Fruit fly (Drosophila melanogaster) whole organism, prepupa: Measurements from ENCODE around the gene CG14324.

Source experiments
- CG11902 ChIP-seq: fragments of 200-800 bp; sonication (Bioruptor generic); optimal IDR thresholded peaks from 3 replicates; lab custom pipeline; 2016; ENCODE audit warnings: missing biosample characterization, missing genetic modification characterization
- CG16779 ChIP-seq: fragments of 200-800 bp; sonication (Bioruptor generic); optimal IDR thresholded peaks from 3 replicates; lab custom pipeline; 2017; ENCODE audit warnings: missing biosample characterization, mild to moderate bottlenecking, missing genetic modification characterization
- CG6854 ChIP-seq: fragments of 200-800 bp; sonication (Bioruptor generic); optimal IDR thresholded peaks from 2 replicates; lab custom pipeline; 2017; ENCODE audit warnings: missing biosample characterization, mild to moderate bottlenecking, missing genetic modification characterization
- CG9139 ChIP-seq: fragments of 200-800 bp; sonication (Bioruptor generic); optimal IDR thresholded peaks from 3 replicates; lab custom pipeline; 2017; ENCODE audit warnings: missing biosample characterization, mild to moderate bottlenecking, missing genetic modification characterization
- Ets96B ChIP-seq: fragments of 200-800 bp; optimal IDR thresholded peaks from 2 replicates; lab custom pipeline; 2019; ENCODE audit warnings: missing biosample characterization, mild to moderate bottlenecking, missing genetic modification characterization, moderate library complexity
- Hr38 ChIP-seq: sonication (Bioruptor generic); optimal IDR thresholded peaks from 2 replicates; lab custom pipeline; 2016; ENCODE audit warnings: missing biosample characterization, missing genetic modification characterization
- Lpt ChIP-seq: fragments of 200-800 bp; sonication (Bioruptor generic); optimal IDR thresholded peaks from 3 replicates; lab custom pipeline; 2016; ENCODE audit warnings: missing biosample characterization, missing genetic modification characterization
- Sox14 ChIP-seq: fragments of 200-800 bp; sonication (Bioruptor generic); optimal IDR thresholded peaks from 3 replicates; lab custom pipeline; 2016; ENCODE audit warnings: missing biosample characterization, missing genetic modification characterization
- dac ChIP-seq: fragments of 200-800 bp; sonication (Bioruptor generic); optimal IDR thresholded peaks from 2 replicates; lab custom pipeline; 2017; ENCODE audit warnings: missing biosample characterization, mild to moderate bottlenecking, missing genetic modification characterization
- dsx ChIP-seq: fragments of 200-800 bp; optimal IDR thresholded peaks from 3 replicates; lab custom pipeline; 2019; ENCODE audit warnings: missing biosample characterization, mild to moderate bottlenecking, missing genetic modification characterization, moderate library complexity; ENCODE audit not compliant: poor library complexity, severe bottlenecking
- ss ChIP-seq, 2 experiments: fragments of 200-800 bp; sonication (Bioruptor generic); optimal IDR thresholded peaks; 2 replicates in 1 of 2; 3 replicates in 1 of 2; lab custom pipeline; 2017 to 2018; ENCODE audit warnings: mild to moderate bottlenecking in 2 of 2, missing biosample characterization in 2 of 2, missing genetic modification characterization in 2 of 2, moderate library complexity in 1 of 2
- vri ChIP-seq: fragments of 200-800 bp; sonication (Bioruptor generic); optimal IDR thresholded peaks from 3 replicates; lab custom pipeline; 2016; ENCODE audit warnings: missing biosample characterization, mild to moderate bottlenecking, missing genetic modification characterization

DNA sequence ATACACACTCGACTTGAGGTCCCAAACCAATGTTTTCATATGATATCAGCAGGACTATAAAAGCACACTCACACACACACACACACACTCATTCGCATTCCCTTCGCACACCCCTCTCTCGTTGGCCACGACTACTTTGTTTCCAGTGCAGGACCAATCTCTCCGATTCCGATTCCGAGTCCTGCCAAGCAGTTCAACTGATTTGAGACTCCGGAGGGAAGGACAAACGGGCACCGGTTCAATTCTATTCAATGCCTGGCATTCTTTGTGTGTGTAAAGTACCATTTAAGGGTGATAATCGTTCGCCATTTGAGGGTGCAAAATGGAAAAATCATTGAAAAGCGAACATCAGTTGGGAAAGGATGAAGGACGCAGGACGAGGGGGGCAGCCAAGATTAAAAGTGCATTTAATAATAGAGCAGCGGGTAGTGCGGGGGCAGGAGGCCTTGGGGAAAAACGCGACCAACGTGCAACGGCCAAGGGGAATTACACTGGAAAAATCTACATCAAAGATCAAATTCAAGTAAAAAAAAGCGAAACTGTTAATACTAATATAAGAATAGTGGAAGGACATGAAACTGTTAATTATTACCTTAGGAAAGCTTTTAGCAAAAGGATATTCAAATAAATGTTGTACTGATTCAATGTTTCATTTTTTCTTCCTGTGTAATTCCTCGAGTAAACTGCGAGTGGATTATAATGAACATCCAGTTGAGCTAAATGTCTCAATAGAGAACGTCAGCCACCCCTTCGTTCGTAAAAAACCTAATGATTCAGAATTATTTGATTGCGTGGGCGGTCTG lies 34.7 kb downstream of the CG14324 start:
- no peak for TF ChIP-seq Hr38
- no peak for TF ChIP-seq CG16779
- no peak for TF ChIP-seq dac (GFP tag; lab: Kevin White, UChicago)
- no peak for TF ChIP-seq Lpt (GFP tag; lab: Kevin White, UChicago)
- TF ChIP-seq CG11902 (GFP tag; lab: Kevin White, UChicago): no peak
- no peak for TF ChIP-seq Sox14 (GFP tag; lab: Kevin White, UChicago)
- no peak for TF ChIP-seq CG9139 (GFP tag; lab: Kevin White, UChicago)
- no peak for TF ChIP-seq CG6854 (GFP tag; lab: Kevin White, UChicago)
- TF ChIP-seq vri (GFP tag; lab: Kevin White, UChicago): no peak
- TF ChIP-seq dsx (GFP tag; lab: Kevin White, UChicago): no peak
- TF ChIP-seq Ets96B (tag; lab: Kevin White, UChicago): no peak
- no peak for TF ChIP-seq ss (GFP tag; optimal IDR thresholded peaks at IDR 0.05; lab: Kevin White, UChicago)
